Worm (Caenorhabditis elegans) whole organism, late embryonic: ENCODE results near the gene set-8.
"Not testable (repeated sequence)": the region's sequence is repeated elsewhere in the genome, so short reads cannot be mapped to it uniquely, and the experiment has no call there.

Experiments
- C08G9.2 ChIP-seq: sonication (generic microtip); optimal IDR thresholded peaks from 2 replicates; lab custom pipeline; 2016; ENCODE audit warnings: mild to moderate bottlenecking, missing genetic modification characterization, moderate library complexity, missing compliant biosample characterization
- F13H6.1 ChIP-seq: sonication (generic microtip); optimal IDR thresholded peaks from 2 replicates; lab custom pipeline; 2016; ENCODE audit warnings: missing genetic modification characterization, missing compliant biosample characterization
- K02D7.2 ChIP-seq: sonication (generic microtip); optimal IDR thresholded peaks from 2 replicates; lab custom pipeline; 2017; ENCODE audit warnings: mild to moderate bottlenecking, missing genetic modification characterization, missing compliant biosample characterization
- K09A11.1 ChIP-seq: sonication (generic microtip); optimal IDR thresholded peaks from 2 replicates; lab custom pipeline; 2017; ENCODE audit warnings: antibody characterized with exemption, mild to moderate bottlenecking, missing genetic modification characterization, missing compliant biosample characterization; ENCODE audit not compliant: insufficient read depth
- T23F11.4 ChIP-seq: fragments of 200-800 bp; sonication (Bioruptor generic); optimal IDR thresholded peaks from 2 replicates; lab custom pipeline; 2018; ENCODE audit warnings: mild to moderate bottlenecking, missing genetic modification characterization, missing compliant biosample characterization
- Y22D7AL.16 ChIP-seq: sonication (generic microtip); optimal IDR thresholded peaks from 2 replicates; lab custom pipeline; 2016; ENCODE audit warnings: missing genetic modification characterization, missing compliant biosample characterization
- ahr-1 ChIP-seq: sonication (generic microtip); optimal IDR thresholded peaks from 2 replicates; lab custom pipeline; 2016; ENCODE audit warnings: missing genetic modification characterization, missing compliant biosample characterization
- ceh-14 ChIP-seq: sonication (generic microtip); optimal IDR thresholded peaks from 2 replicates; lab custom pipeline; 2016; ENCODE audit warnings: missing genotype, missing genetic modification characterization, missing compliant biosample characterization
- ceh-19 ChIP-seq: fragments of 200-800 bp; sonication (Bioruptor generic); optimal IDR thresholded peaks from 2 replicates; lab custom pipeline; 2018; ENCODE audit warnings: mild to moderate bottlenecking, missing genetic modification characterization, missing compliant biosample characterization
- ceh-2 ChIP-seq: sonication (generic microtip); optimal IDR thresholded peaks from 2 replicates; lab custom pipeline; 2016; ENCODE audit warnings: missing genotype, missing genetic modification characterization, missing compliant biosample characterization
- ceh-22 ChIP-seq: sonication (generic microtip); optimal IDR thresholded peaks from 2 replicates; lab custom pipeline; 2017; ENCODE audit warnings: missing biosample characterization, missing genetic modification characterization
- ceh-30 ChIP-seq: fragments of 150-350 bp; optimal IDR thresholded peaks from 2 replicates; lab custom pipeline; 2014; ENCODE audit warnings: missing biosample characterization, missing genetic modification characterization
- ceh-31 ChIP-seq: sonication (generic microtip); optimal IDR thresholded peaks from 2 replicates; lab custom pipeline; 2016; ENCODE audit warnings: missing genetic modification characterization, missing compliant biosample characterization
- ceh-45 ChIP-seq: fragments of 200-800 bp; sonication (Bioruptor generic); IDR thresholded peaks from 2 replicates; pipeline ENCODE4 v1.3.6; 2022; ENCODE audit warnings: missing genetic modification reagents, missing genetic modification characterization, missing compliant biosample characterization
- ceh-48 ChIP-seq: sonication (generic microtip); optimal IDR thresholded peaks from 2 replicates; lab custom pipeline; 2016; ENCODE audit warnings: missing genetic modification characterization, inconsistent platforms, missing compliant biosample characterization
- ceh-6 ChIP-seq: fragments of 200-800 bp; sonication (Bioruptor generic); optimal IDR thresholded peaks from 2 replicates; lab custom pipeline; 2018; ENCODE audit warnings: mild to moderate bottlenecking, missing genetic modification characterization, missing compliant biosample characterization
- che-1 ChIP-seq: sonication (generic microtip); optimal IDR thresholded peaks from 2 replicates; lab custom pipeline; 2016; ENCODE audit warnings: mild to moderate bottlenecking, missing genetic modification characterization, missing compliant biosample characterization
- dmd-4 ChIP-seq: sonication (generic microtip); optimal IDR thresholded peaks from 2 replicates; lab custom pipeline; 2016; ENCODE audit warnings: borderline replicate concordance, missing genetic modification characterization, missing compliant biosample characterization
- dve-1 ChIP-seq: sonication (generic microtip); optimal IDR thresholded peaks from 2 replicates; lab custom pipeline; 2017; ENCODE audit warnings: antibody characterized with exemption, mild to moderate bottlenecking, missing genetic modification characterization, missing compliant biosample characterization
- elt-2 ChIP-seq: sonication (generic microtip); optimal IDR thresholded peaks from 2 replicates; lab custom pipeline; 2016; ENCODE audit warnings: missing genetic modification reagents, missing genetic modification characterization, missing compliant biosample characterization
- elt-4 ChIP-seq: sonication (generic microtip); optimal IDR thresholded peaks from 2 replicates; lab custom pipeline; 2016; ENCODE audit warnings: missing genetic modification characterization, missing compliant biosample characterization
- ets-4 ChIP-seq: sonication (generic microtip); optimal IDR thresholded peaks from 2 replicates; lab custom pipeline; 2016; ENCODE audit warnings: missing genetic modification characterization, missing compliant biosample characterization
- eyg-1 ChIP-seq: sonication (generic microtip); optimal IDR thresholded peaks from 2 replicates; lab custom pipeline; 2016; ENCODE audit warnings: missing genotype, missing genetic modification characterization, missing compliant biosample characterization
- fax-1 ChIP-seq: sonication (generic microtip); optimal IDR thresholded peaks from 2 replicates; lab custom pipeline; 2016; ENCODE audit warnings: missing genotype, missing genetic modification characterization, missing compliant biosample characterization
- gmeb-2 ChIP-seq: sonication (generic microtip); optimal IDR thresholded peaks from 2 replicates; lab custom pipeline; 2016; ENCODE audit warnings: missing genetic modification characterization, inconsistent platforms, missing compliant biosample characterization
- hlh-8 ChIP-seq: sonication (generic microtip); optimal IDR thresholded peaks from 2 replicates; lab custom pipeline; 2016; ENCODE audit warnings: missing genotype, missing genetic modification characterization, missing compliant biosample characterization
- mec-3 ChIP-seq: sonication (generic microtip); optimal IDR thresholded peaks from 2 replicates; lab custom pipeline; 2016; ENCODE audit warnings: borderline replicate concordance, missing genetic modification characterization, missing compliant biosample characterization
- nhr-11 ChIP-seq: fragments of 150-350 bp; optimal IDR thresholded peaks from 2 replicates; lab custom pipeline; 2014; ENCODE audit warnings: missing biosample characterization, missing genetic modification characterization
- nhr-232 ChIP-seq: sonication (generic microtip); optimal IDR thresholded peaks from 2 replicates; lab custom pipeline; 2016; ENCODE audit warnings: missing genetic modification characterization, missing compliant biosample characterization
- odd-2 ChIP-seq: sonication (generic microtip); optimal IDR thresholded peaks from 2 replicates; lab custom pipeline; 2017; ENCODE audit warnings: antibody characterized with exemption, mild to moderate bottlenecking, missing genetic modification characterization, missing compliant biosample characterization
- pat-9 ChIP-seq: fragments of 200-800 bp; sonication (Bioruptor generic); optimal IDR thresholded peaks from 2 replicates; lab custom pipeline; 2018; ENCODE audit warnings: mild to moderate bottlenecking, missing genetic modification characterization, moderate library complexity, missing compliant biosample characterization
- pax-1 ChIP-seq: fragments of 150-350 bp; optimal IDR thresholded peaks from 2 replicates; lab custom pipeline; 2014; ENCODE audit warnings: missing biosample characterization, missing genetic modification characterization
- pha-4 ChIP-seq: fragments of 150-350 bp; optimal IDR thresholded peaks from 2 replicates; lab custom pipeline; 2018; ENCODE audit warnings: missing biosample characterization, missing genetic modification reagents, missing genetic modification characterization
- pros-1 ChIP-seq: fragments of 150-350 bp; optimal IDR thresholded peaks from 2 replicates; lab custom pipeline; 2014; ENCODE audit warnings: missing biosample characterization, missing genetic modification reagents, missing genetic modification characterization
- rnt-1 ChIP-seq: sonication (generic microtip); optimal IDR thresholded peaks from 2 replicates; lab custom pipeline; 2016; ENCODE audit warnings: missing genetic modification characterization, missing compliant biosample characterization
- sdc-2 ChIP-seq: sonication (generic microtip); optimal IDR thresholded peaks from 2 replicates; lab custom pipeline; 2016; ENCODE audit warnings: missing genotype, missing genetic modification characterization, missing compliant biosample characterization
- sox-4 ChIP-seq: sonication (generic microtip); optimal IDR thresholded peaks from 2 replicates; lab custom pipeline; 2017; ENCODE audit warnings: mild to moderate bottlenecking, missing genetic modification characterization, inconsistent platforms, missing compliant biosample characterization
- syd-9 ChIP-seq: sonication (generic microtip); optimal IDR thresholded peaks from 2 replicates; lab custom pipeline; 2016; ENCODE audit warnings: mild to moderate bottlenecking, missing genetic modification characterization, moderate library complexity, missing compliant biosample characterization
- tbx-2 ChIP-seq: sonication (generic microtip); optimal IDR thresholded peaks from 2 replicates; lab custom pipeline; 2016; ENCODE audit warnings: missing genetic modification characterization, missing compliant biosample characterization
- unc-42 ChIP-seq: sonication (generic microtip); optimal IDR thresholded peaks from 2 replicates; lab custom pipeline; 2016; ENCODE audit warnings: missing genotype, missing genetic modification characterization, missing compliant biosample characterization
- ztf-16 ChIP-seq: sonication (generic microtip); optimal IDR thresholded peaks from 2 replicates; lab custom pipeline; 2017; ENCODE audit warnings: missing genetic modification characterization, missing compliant biosample characterization

Gene set-8

ce11 chrX:13428755-13429154, 17.8 kb upstream of the set-8 start, which contains the start of gene fkh-4:
TSS of gene fkh-4 (minus strand) at chrX:13428855.
- TF ChIP-seq C08G9.2, elt-2, hlh-8 (tag; lab: Kevin White, UChicago): not testable (repeated sequence)

- TF ChIP-seq ceh-6 (GFP tag; lab: Kevin White, UChicago); ztf-16 (tag; lab: Kevin White, UChicago); dmd-4 (tag; lab: Kevin White, UChicago): not testable (repeated sequence)
- TF ChIP-seq, all 69 proteins: peak for 0; not testable (repeated sequence) for 69
Measured at ce11 chrX:13431388-13431787, 15.1 kb upstream of the set-8 start, which contains the start of gene C29F7.10. TSS of gene C29F7.10 (minus strand) at chrX:13431488.

ce11 chrX:13435116-13435515, 11.4 kb upstream of the set-8 start:
- no peak for TF ChIP-seq ahr-1 (tag; lab: Kevin White, UChicago)
- TF ChIP-seq sdc-2 (tag; lab: Kevin White, UChicago), result peak; percentile 93

ce11 chrX:13435790-13436472, 10.6 kb upstream of the set-8 start, which contains the start of gene jmjd-3.3:
TSS of gene jmjd-3.3 (plus strand) at chrX:13436422.
- TF ChIP-seq nhr-11 (tag; lab: Kevin White, UChicago) (no peak), T23F11.4 (GFP tag; lab: Kevin White, UChicago) (no peak), ztf-16 (tag; lab: Kevin White, UChicago) (no peak), Y22D7AL.16 (tag; lab: Kevin White, UChicago) (no peak), ceh-45 (GFP tag; lab: Robert Waterston, UW) (no peak), pros-1 (tag; lab: Kevin White, UChicago) (no peak), tbx-2 (tag; lab: Kevin White, UChicago) (no peak), ceh-22 (no peak), ceh-19 (GFP tag; lab: Kevin White, UChicago) (no peak), ceh-14 (tag; lab: Kevin White, UChicago) (no peak), gmeb-2 (tag; lab: Kevin White, UChicago) (no peak), F13H6.1 (no peak), elt-4 (no peak), sox-4 (tag; lab: Kevin White, UChicago) (no peak), pha-4 (no peak), pax-1 (no peak)

- no peak for TF ChIP-seq ceh-45 (GFP tag; lab: Robert Waterston, UW)
- no peak for TF ChIP-seq eyg-1 (tag; lab: Kevin White, UChicago)
- peak; percentile 37 for TF ChIP-seq rnt-1 (tag; lab: Kevin White, UChicago)
- no peak for TF ChIP-seq elt-4
- TF ChIP-seq K09A11.1 (tag; lab: Kevin White, UChicago), result no peak
- TF ChIP-seq dve-1 (tag; lab: Kevin White, UChicago), result no peak
- TF ChIP-seq ceh-2 (tag; lab: Kevin White, UChicago), result no peak
- no peak for TF ChIP-seq mec-3 (tag; lab: Kevin White, UChicago)
- TF ChIP-seq odd-2 (tag; lab: Kevin White, UChicago), result no peak
- peak; percentile 10 for TF ChIP-seq dmd-4 (tag; lab: Kevin White, UChicago)
- peak; percentile 97 for TF ChIP-seq sdc-2 (tag; lab: Kevin White, UChicago)
- TF ChIP-seq ceh-48, result no peak
- no peak for TF ChIP-seq ceh-14 (tag; lab: Kevin White, UChicago)
- TF ChIP-seq ets-4 (tag; lab: Kevin White, UChicago), result no peak
- peak; percentile 37 for TF ChIP-seq ceh-31 (tag; lab: Kevin White, UChicago)
- no peak for TF ChIP-seq K02D7.2
- TF ChIP-seq sox-4 (tag; lab: Kevin White, UChicago), result no peak
- TF ChIP-seq ceh-6 (GFP tag; lab: Kevin White, UChicago), result peak; percentile 3
- no peak for TF ChIP-seq pat-9 (tag; lab: Kevin White, UChicago)
- peak; percentile 16 for TF ChIP-seq syd-9 (tag; lab: Kevin White, UChicago)
- no peak for TF ChIP-seq nhr-232
- TF ChIP-seq F13H6.1, result no peak
- TF ChIP-seq che-1 (tag; lab: Kevin White, UChicago), result peak; percentile 28
- no peak for TF ChIP-seq pha-4
- no peak for TF ChIP-seq hlh-8 (tag; lab: Kevin White, UChicago)
- no peak for TF ChIP-seq C08G9.2 (tag; lab: Kevin White, UChicago)
- no peak for TF ChIP-seq T23F11.4 (GFP tag; lab: Kevin White, UChicago)
- no peak for TF ChIP-seq fax-1 (tag; lab: Kevin White, UChicago)
- TF ChIP-seq unc-42 (tag; lab: Kevin White, UChicago), result no peak
- TF ChIP-seq ceh-30 (tag; lab: Kevin White, UChicago), result no peak
Measured at ce11 chrX:13442446-13442845, 4.1 kb upstream of the set-8 start.
